Worm (Caenorhabditis elegans): ENCODE measurements around the gene clh-5.

clh-5 gene

DNA sequence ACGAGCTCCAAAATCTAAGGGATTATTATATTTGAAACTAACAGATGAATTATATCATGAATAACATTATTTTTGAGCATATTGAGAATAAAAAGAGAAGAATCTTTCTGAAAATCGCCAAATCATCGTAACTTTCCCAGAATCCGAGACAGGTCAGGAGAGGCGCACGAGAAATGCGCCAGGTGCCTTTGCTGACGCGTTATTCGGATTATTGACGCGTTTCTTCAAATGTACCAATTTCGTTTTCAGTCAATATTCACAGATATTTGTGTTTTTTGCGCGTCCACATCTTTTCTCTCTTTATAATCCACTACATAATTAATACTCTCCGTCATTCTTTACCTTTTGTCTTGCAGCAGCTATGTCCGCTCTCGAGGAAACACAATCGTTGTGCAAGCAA lies 612 bp upstream of the clh-5 start, which contains the start of gene T24H10.1 (continued):
- TF ChIP-seq isw-1 (GFP tag; IDR thresholded peaks at IDR 0.05) = peak; percentile 61
- peak; percentile 81 for TF ChIP-seq swsn-7 (tag; optimal IDR thresholded peaks at IDR 0.05)
- TF ChIP-seq Y116A8C.19 (tag; optimal IDR thresholded peaks at IDR 0.05; ENCODE audit: borderline replicate concordance) = no peak
- peak; percentile 68 for TF ChIP-seq C16A3.4 (tag; optimal IDR thresholded peaks at IDR 0.05)
- TF ChIP-seq C34B4.2 (tag; optimal IDR thresholded peaks at IDR 0.05) = no peak
- no peak for TF ChIP-seq sptf-1 (tag; optimal IDR thresholded peaks at IDR 0.05)
- no peak for TF ChIP-seq nhr-84 (tag; optimal IDR thresholded peaks at IDR 0.05)
- TF ChIP-seq fos-1 (tag; optimal IDR thresholded peaks at IDR 0.05) = no peak
- TF ChIP-seq lin-13 (GFP tag; optimal IDR thresholded peaks at IDR 0.05) = peak; percentile 45
- no peak for TF ChIP-seq unc-98 (GFP tag; IDR thresholded peaks at IDR 0.05)
- peak; percentile 72 for TF ChIP-seq lin-14 (GFP tag; optimal IDR thresholded peaks at IDR 0.05)
- peak; percentile 85 for TF ChIP-seq nhr-47 (tag; optimal IDR thresholded peaks at IDR 0.05)
- no peak for TF ChIP-seq ceh-90 (tag; optimal IDR thresholded peaks at IDR 0.05)

DNA sequence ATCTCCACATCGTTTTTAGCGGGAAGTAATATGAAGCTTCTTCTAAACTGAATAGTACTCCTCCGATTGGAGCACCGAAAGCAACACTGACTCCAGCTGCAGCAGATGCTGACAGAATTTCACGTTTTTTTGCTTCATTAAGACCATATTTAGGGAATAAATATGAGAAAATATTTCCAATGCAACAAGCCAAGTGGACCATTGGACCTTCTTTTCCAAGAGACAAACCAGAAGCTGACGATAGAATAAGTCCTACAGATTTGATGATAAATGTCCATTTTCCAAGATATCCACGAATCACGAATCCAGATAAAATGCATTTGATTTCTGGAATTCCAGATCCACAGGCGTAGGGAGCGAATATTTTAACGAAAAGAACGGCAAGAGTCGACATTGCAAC lies 1.1 kb downstream of the clh-5 start:
- TF ChIP-seq dpl-1 (GFP tag; optimal IDR thresholded peaks at IDR 0.05) = no peak
- no peak for TF ChIP-seq lir-3 (tag; optimal IDR thresholded peaks at IDR 0.05; ENCODE audit: poor library complexity)
- TF ChIP-seq C34B4.2 (tag; optimal IDR thresholded peaks at IDR 0.05) = no peak
- TF ChIP-seq nhr-85 (tag) = no peak
- TF ChIP-seq efl-3 (GFP tag; optimal IDR thresholded peaks at IDR 0.05) = no peak
- no peak for TF ChIP-seq ztf-11 (tag; optimal IDR thresholded peaks at IDR 0.05)
- no peak for TF ChIP-seq ces-1 (GFP tag; optimal IDR thresholded peaks at IDR 0.05)
- no peak for TF ChIP-seq mdl-1 (tag; optimal IDR thresholded peaks at IDR 0.05)
- TF ChIP-seq snpc-4 (tag; optimal IDR thresholded peaks at IDR 0.05) = no peak
- no peak for TF ChIP-seq unc-62 (GFP tag; optimal IDR thresholded peaks at IDR 0.05)

DNA sequence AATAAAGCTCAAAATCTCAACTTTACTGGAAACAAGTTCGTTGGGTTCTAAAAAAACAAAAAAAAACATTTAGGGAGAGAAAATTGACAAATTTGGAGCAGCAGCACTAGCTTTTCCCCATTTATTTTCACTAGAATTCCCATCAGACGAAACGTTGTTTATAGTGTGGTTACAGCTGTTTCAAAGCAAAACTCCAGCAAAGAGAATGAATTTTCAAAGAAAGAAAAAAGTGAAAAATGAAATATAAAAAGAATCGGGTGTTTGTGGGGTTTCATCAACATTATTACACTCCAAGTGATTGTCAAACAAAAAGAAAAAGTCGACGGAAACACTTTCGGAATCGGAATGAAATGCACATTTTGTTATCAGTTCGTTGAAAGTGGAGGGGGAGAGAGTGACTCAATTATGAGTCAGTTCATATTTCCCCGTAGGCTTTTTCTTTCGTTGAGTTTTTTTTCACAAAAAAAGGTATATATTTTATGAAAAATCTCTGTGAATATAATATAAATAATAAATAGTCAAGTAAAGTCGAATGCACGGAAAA lies 4.1 kb downstream of the clh-5 start:
- TF ChIP-seq lin-14 (GFP tag; optimal IDR thresholded peaks at IDR 0.05) = peak; percentile 9
- TF ChIP-seq fkh-8 (tag; optimal IDR thresholded peaks at IDR 0.05) = no peak
- no peak for TF ChIP-seq pag-3 (tag; optimal IDR thresholded peaks at IDR 0.05; ENCODE audit: borderline replicate concordance, insufficient read depth)
- TF ChIP-seq efl-1 (optimal IDR thresholded peaks at IDR 0.05) = no peak
- peak in 1 of 2 experiments; percentile 81 for TF ChIP-seq efl-1 (GFP tag; optimal IDR thresholded peaks at IDR 0.05 in 1 of 2)
- peak; percentile 55 for TF ChIP-seq dsc-1 (tag; optimal IDR thresholded peaks at IDR 0.05)
- peak; percentile 65 for TF ChIP-seq pqm-1 (tag; optimal IDR thresholded peaks at IDR 0.05)

DNA sequence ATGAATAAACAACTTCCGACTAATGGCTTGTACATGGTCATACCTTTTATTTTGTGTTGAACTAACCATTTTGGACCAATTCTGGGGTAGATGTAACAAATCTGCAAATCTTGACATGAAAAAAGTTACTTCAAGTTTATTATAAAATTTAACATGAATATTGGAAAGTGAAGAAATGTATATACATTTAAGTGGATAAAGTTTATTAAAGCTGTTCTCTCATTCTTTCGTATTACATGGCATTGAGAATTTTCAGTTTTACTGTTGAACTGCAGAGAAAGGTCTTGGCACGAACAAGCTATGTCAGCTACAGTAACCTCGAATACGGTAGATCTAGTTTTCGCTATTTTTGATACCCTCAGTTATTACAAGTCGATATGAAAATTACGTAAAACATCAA lies 4.8 kb downstream of the clh-5 start, which contains the start of gene C07H4.1:
Gene C07H4.1, minus strand, starts transcription at position 101 of the 400 bp plus-strand sequence.
- no peak for TF ChIP-seq fos-1 (tag; optimal IDR thresholded peaks at IDR 0.05)
- TF ChIP-seq pqm-1 (tag; optimal IDR thresholded peaks at IDR 0.05) = no peak
- no peak for TF ChIP-seq nhr-77 (tag; optimal IDR thresholded peaks at IDR 0.05)
- no peak for TF ChIP-seq ceh-82 (tag; optimal IDR thresholded peaks at IDR 0.05)
- no peak for TF ChIP-seq lir-3 (tag; optimal IDR thresholded peaks at IDR 0.05; ENCODE audit: poor library complexity)
- no peak for TF ChIP-seq nhr-85 (tag)
- no peak for TF ChIP-seq unc-86 (tag; optimal IDR thresholded peaks at IDR 0.05)
- TF ChIP-seq pag-3 (tag; optimal IDR thresholded peaks at IDR 0.05; ENCODE audit: borderline replicate concordance, insufficient read depth) = no peak

DNA sequence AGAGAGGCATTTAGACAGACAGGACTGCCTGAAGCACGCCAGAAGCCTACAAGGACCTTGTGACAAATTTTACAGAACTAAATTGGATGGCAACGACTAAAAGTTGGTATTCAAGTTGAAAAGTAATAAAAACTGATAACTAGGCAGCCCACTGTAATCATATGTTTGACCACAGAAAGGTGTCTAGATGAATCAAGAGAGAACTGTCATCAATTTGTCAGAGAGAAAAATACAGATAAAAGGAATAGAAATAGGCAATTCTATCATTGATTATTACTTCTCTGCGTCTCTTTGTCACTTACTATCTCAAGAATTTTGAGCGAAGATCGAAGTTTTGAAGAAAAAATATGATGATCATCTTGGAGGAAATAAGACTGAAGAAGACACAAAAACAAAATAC lies 5.5 kb downstream of the clh-5 start:
- TF ChIP-seq pqm-1 (tag; optimal IDR thresholded peaks at IDR 0.05) = no peak
- peak; percentile 22 for TF ChIP-seq lin-14 (GFP tag; optimal IDR thresholded peaks at IDR 0.05)
- peak in 1 of 6 experiments; percentile 18 for TF ChIP-seq elt-3 (tag; optimal IDR thresholded peaks at IDR 0.05)
- TF ChIP-seq xbp-1 (tag; optimal IDR thresholded peaks at IDR 0.05) = no peak
- peak; percentile 0 for TF ChIP-seq nhr-71 (tag; optimal IDR thresholded peaks at IDR 0.05)
- TF ChIP-seq unc-130 (tag; optimal IDR thresholded peaks at IDR 0.05) = no peak
- no peak for TF ChIP-seq ztf-11 (tag; optimal IDR thresholded peaks at IDR 0.05)
- no peak for TF ChIP-seq ces-1 (GFP tag; optimal IDR thresholded peaks at IDR 0.05)
- no peak for TF ChIP-seq jun-1 (tag; optimal IDR thresholded peaks at IDR 0.05)
- TF ChIP-seq vab-15 (tag; optimal IDR thresholded peaks at IDR 0.05) = peak; percentile 22
- peak; percentile 56 for TF ChIP-seq nhr-85 (tag)
- no peak for TF ChIP-seq nhr-12 (tag; optimal IDR thresholded peaks at IDR 0.05)
- TF ChIP-seq rnt-1 (tag; optimal IDR thresholded peaks at IDR 0.05) = no peak
- TF ChIP-seq lin-35 (GFP tag; optimal IDR thresholded peaks at IDR 0.05) = peak in 1 of 2 experiments; percentile 22
- TF ChIP-seq elt-2 (tag; optimal IDR thresholded peaks at IDR 0.05) = peak; percentile 48
